Worm (Caenorhabditis elegans) whole organism, young adult: ENCODE data around the gene F01F1.3.

Experiments
- B0019.2 ChIP-seq: fragments of 200-800 bp; sonication (Bioruptor generic); conservative IDR thresholded peaks from 2 replicates; pipeline ENCODE4 v1.3.6; 2022; ENCODE audit warnings: missing genetic modification reagents, missing genetic modification characterization, missing compliant biosample characterization
- B0035.1 ChIP-seq: sonication (generic microtip); optimal IDR thresholded peaks from 2 replicates; lab custom pipeline; 2016; ENCODE audit warnings: missing genetic modification characterization, mild to moderate bottlenecking, missing compliant biosample characterization, missing genotype, missing genetic modification reagents
- B0261.1 ChIP-seq: sonication (generic microtip); optimal IDR thresholded peaks from 2 replicates; lab custom pipeline; 2016; ENCODE audit warnings: mild to moderate bottlenecking, missing genetic modification characterization, moderate library complexity, missing compliant biosample characterization
- B0336.3 ChIP-seq: fragments of 200-800 bp; sonication (Bioruptor generic); IDR thresholded peaks from 2 replicates; pipeline ENCODE4 v1.3.6; 2022; ENCODE audit warnings: missing genetic modification characterization, missing compliant biosample characterization
- C17E4.6 ChIP-seq: fragments of 200-800 bp; sonication (Bioruptor generic); IDR thresholded peaks from 2 replicates; pipeline ENCODE4 v1.3.6; 2022; ENCODE audit warnings: missing genetic modification reagents, missing genetic modification characterization, missing compliant biosample characterization
- F10E7.11 ChIP-seq: sonication (generic microtip); optimal IDR thresholded peaks from 2 replicates; lab custom pipeline; 2017; ENCODE audit warnings: mild to moderate bottlenecking, missing genetic modification characterization, moderate library complexity, missing compliant biosample characterization
- F39B2.1 ChIP-seq: fragments of 200-800 bp; sonication (Bioruptor generic); IDR thresholded peaks from 2 replicates; pipeline ENCODE4 v1.3.6; 2022; ENCODE audit warnings: missing genetic modification reagents, missing genetic modification characterization, missing compliant biosample characterization
- F52B5.7 ChIP-seq: sonication (generic microtip); optimal IDR thresholded peaks from 2 replicates; lab custom pipeline; 2016; ENCODE audit warnings: mild to moderate bottlenecking, missing genetic modification characterization, missing compliant biosample characterization
- F55B11.4 ChIP-seq: sonication (generic microtip); optimal IDR thresholded peaks from 2 replicates; lab custom pipeline; 2016; ENCODE audit warnings: missing compliant biosample characterization, missing genetic modification characterization, borderline replicate concordance; ENCODE audit not compliant: insufficient read depth
- F57A8.1 ChIP-seq: fragments of 200-800 bp; sonication (Bioruptor generic); optimal IDR thresholded peaks from 2 replicates; lab custom pipeline; 2018; ENCODE audit warnings: mild to moderate bottlenecking, missing genetic modification characterization, moderate library complexity, missing compliant biosample characterization
- K11D2.4 ChIP-seq: fragments of 200-800 bp; sonication (Bioruptor generic); IDR thresholded peaks from 2 replicates; pipeline ENCODE4 v1.3.6; 2022; ENCODE audit warnings: missing genetic modification reagents, missing genetic modification characterization, missing compliant biosample characterization
- T26A5.8 ChIP-seq: sonication (generic microtip); optimal IDR thresholded peaks from 2 replicates; lab custom pipeline; 2016; ENCODE audit warnings: missing genetic modification characterization, missing compliant biosample characterization
- Y95B8A.8 ChIP-seq: fragments of 200-800 bp; sonication (Bioruptor generic); IDR thresholded peaks from 2 replicates; pipeline ENCODE4 v1.3.6; 2022; ENCODE audit warnings: missing genetic modification reagents, missing genetic modification characterization, missing compliant biosample characterization
- aptf-2 ChIP-seq: fragments of 200-800 bp; sonication (Bioruptor generic); conservative IDR thresholded peaks from 2 replicates; pipeline ENCODE4 v1.3.6; 2022; ENCODE audit warnings: missing genetic modification reagents, missing genetic modification characterization, missing compliant biosample characterization
- attf-3 ChIP-seq: fragments of 200-800 bp; sonication (Bioruptor generic); conservative IDR thresholded peaks from 2 replicates; pipeline ENCODE4 v1.3.6; 2022; ENCODE audit warnings: missing genetic modification reagents, missing genetic modification characterization, missing compliant biosample characterization
- attf-6 ChIP-seq: fragments of 200-800 bp; sonication (Bioruptor generic); IDR thresholded peaks from 2 replicates; pipeline ENCODE4 v1.3.6; 2022; ENCODE audit warnings: missing genetic modification reagents, missing genetic modification characterization, missing compliant biosample characterization
- cebp-1 ChIP-seq, 2 experiments: fragments of 200-800 bp in 1 of 2; sonication (Bioruptor generic) in 1 of 2; sonication (generic microtip) in 1 of 2; IDR thresholded peaks in 1 of 2; optimal IDR thresholded peaks in 1 of 2; 2 replicates each; pipeline versions ENCODE4 v1.3.6 to Lab custom; 2017 to 2022; ENCODE audit warnings: missing compliant biosample characterization in 2 of 2, missing genetic modification characterization in 2 of 2, mild to moderate bottlenecking in 1 of 2, missing genetic modification reagents in 1 of 2, moderate library complexity in 1 of 2
- ceh-40 ChIP-seq: fragments of 200-800 bp; sonication (Bioruptor generic); IDR thresholded peaks from 2 replicates; pipeline ENCODE4 v1.3.6; 2022; ENCODE audit warnings: missing genetic modification characterization, missing compliant biosample characterization
- ceh-79 ChIP-seq: sonication (generic microtip); optimal IDR thresholded peaks from 2 replicates; lab custom pipeline; 2017; ENCODE audit warnings: mild to moderate bottlenecking, missing genetic modification characterization, missing compliant biosample characterization
- dox-1 ChIP-seq: fragments of 200-800 bp; sonication (Bioruptor generic); IDR thresholded peaks from 2 replicates; pipeline ENCODE4 v1.3.6; 2022; ENCODE audit warnings: missing genetic modification reagents, missing genetic modification characterization, missing compliant biosample characterization
- dpl-1 ChIP-seq: fragments of 150-350 bp; optimal IDR thresholded peaks from 2 replicates; lab custom pipeline; 2014; ENCODE audit warnings: missing biosample characterization, missing genetic modification reagents, missing genetic modification characterization
- ekl-4 ChIP-seq: fragments of 200-800 bp; sonication (Bioruptor generic); IDR thresholded peaks from 2 replicates; pipeline ENCODE4 v1.3.6; 2022; ENCODE audit warnings: missing genetic modification reagents, missing genetic modification characterization, missing compliant biosample characterization
- ets-4 ChIP-seq: fragments of 200-800 bp; sonication (Bioruptor generic); optimal IDR thresholded peaks from 2 replicates; lab custom pipeline; 2018; ENCODE audit warnings: mild to moderate bottlenecking, missing genetic modification characterization, missing compliant biosample characterization
- fkh-3 ChIP-seq: sonication (generic microtip); optimal IDR thresholded peaks from 2 replicates; lab custom pipeline; 2016; ENCODE audit warnings: mild to moderate bottlenecking, missing genetic modification characterization, missing compliant biosample characterization
- gei-17 ChIP-seq: fragments of 200-800 bp; sonication (Bioruptor generic); optimal IDR thresholded peaks from 2 replicates; lab custom pipeline; 2018; ENCODE audit warnings: mild to moderate bottlenecking, missing genetic modification characterization, missing compliant biosample characterization
- hlh-12 ChIP-seq: sonication (generic microtip); optimal IDR thresholded peaks from 2 replicates; lab custom pipeline; 2016; ENCODE audit warnings: missing genetic modification characterization, missing compliant biosample characterization
- let-526 ChIP-seq: fragments of 200-800 bp; sonication (Bioruptor generic); IDR thresholded peaks from 2 replicates; pipeline ENCODE4 v1.3.6; 2022; ENCODE audit warnings: missing genetic modification reagents, missing genetic modification characterization, missing compliant biosample characterization
- lin-26 ChIP-seq: fragments of 200-800 bp; sonication (Bioruptor generic); IDR thresholded peaks from 2 replicates; pipeline ENCODE4 v1.3.6; 2022; ENCODE audit warnings: missing genetic modification reagents, missing genetic modification characterization, missing compliant biosample characterization
- lin-40 ChIP-seq: sonication (generic microtip); optimal IDR thresholded peaks from 2 replicates; lab custom pipeline; 2016; ENCODE audit warnings: missing genetic modification characterization, mild to moderate bottlenecking, missing compliant biosample characterization, missing genotype, missing genetic modification reagents
- lir-1 ChIP-seq: fragments of 200-800 bp; sonication (Bioruptor generic); conservative IDR thresholded peaks from 2 replicates; pipeline ENCODE4 v1.3.6; 2022; ENCODE audit warnings: missing genetic modification reagents, missing genetic modification characterization, missing compliant biosample characterization
- lsl-1 ChIP-seq: fragments of 200-800 bp; sonication (Bioruptor generic); optimal IDR thresholded peaks from 2 replicates; lab custom pipeline; 2018; ENCODE audit warnings: mild to moderate bottlenecking, missing genetic modification characterization, moderate library complexity, missing compliant biosample characterization
- madf-10 ChIP-seq: sonication (generic microtip); optimal IDR thresholded peaks from 2 replicates; lab custom pipeline; 2016; ENCODE audit warnings: mild to moderate bottlenecking, missing genetic modification characterization, missing compliant biosample characterization
- madf-6 ChIP-seq: fragments of 200-800 bp; sonication (Bioruptor generic); IDR thresholded peaks from 2 replicates; pipeline ENCODE4 v1.3.6; 2022; ENCODE audit warnings: missing genetic modification reagents, missing genetic modification characterization, missing compliant biosample characterization
- mel-28 ChIP-seq: sonication (generic microtip); optimal IDR thresholded peaks from 2 replicates; lab custom pipeline; 2016; ENCODE audit warnings: borderline replicate concordance, mild to moderate bottlenecking, missing genetic modification characterization, missing compliant biosample characterization
- nhr-179 ChIP-seq: sonication (generic microtip); optimal IDR thresholded peaks from 2 replicates; lab custom pipeline; 2016; ENCODE audit warnings: mild to moderate bottlenecking, missing genetic modification characterization, missing compliant biosample characterization
- nhr-27 ChIP-seq: fragments of 200-800 bp; sonication (Bioruptor generic); optimal IDR thresholded peaks from 2 replicates; lab custom pipeline; 2018; ENCODE audit warnings: mild to moderate bottlenecking, missing genetic modification characterization, moderate library complexity, missing compliant biosample characterization
- nhr-90 ChIP-seq: sonication (generic microtip); optimal IDR thresholded peaks from 2 replicates; lab custom pipeline; 2016; ENCODE audit warnings: missing genotype, mild to moderate bottlenecking, missing genetic modification characterization, missing compliant biosample characterization
- pha-4 ChIP-seq: fragments of 150-350 bp; sonication (generic microtip); optimal IDR thresholded peaks from 2 replicates; lab custom pipeline; 2014; ENCODE audit warnings: missing biosample characterization, missing genetic modification reagents, missing genetic modification characterization
- rcor-1 ChIP-seq: fragments of 200-800 bp; sonication (Bioruptor generic); IDR thresholded peaks from 2 replicates; pipeline ENCODE4 v1.3.6; 2022; ENCODE audit warnings: missing genetic modification reagents, missing genetic modification characterization, missing compliant biosample characterization
- rec-8 ChIP-seq, 2 experiments: sonication (generic microtip); optimal IDR thresholded peaks; 2 replicates each; lab custom pipeline; 2016; ENCODE audit warnings: mild to moderate bottlenecking in 2 of 2, missing genetic modification characterization in 2 of 2, missing genetic modification reagents in 2 of 2, missing genotype in 2 of 2, missing biosample characterization in 1 of 2, missing compliant biosample characterization in 1 of 2, moderate library complexity in 1 of 2
- repo-1 ChIP-seq: sonication (generic microtip); optimal IDR thresholded peaks from 2 replicates; lab custom pipeline; 2017; ENCODE audit warnings: mild to moderate bottlenecking, missing genetic modification characterization, missing compliant biosample characterization
- sdz-38 ChIP-seq: sonication (generic microtip); optimal IDR thresholded peaks from 2 replicates; lab custom pipeline; 2016; ENCODE audit warnings: missing genotype, missing genetic modification characterization, missing compliant biosample characterization
- snpc-4 ChIP-seq, 5 experiments: fragments of 150-350 bp in 1 of 5; sonication (generic microtip) in 4 of 5; optimal IDR thresholded peaks; 2 replicates each; lab custom pipeline; 2014 to 2018; ENCODE audit warnings: missing genetic modification characterization in 5 of 5, missing biosample characterization in 3 of 5, antibody characterized with exemption in 2 of 5, mild to moderate bottlenecking in 2 of 5, missing compliant biosample characterization in 2 of 5, missing genotype in 2 of 5, moderate library complexity in 2 of 5, missing genetic modification reagents in 1 of 5
- unc-130 ChIP-seq: sonication (generic microtip); optimal IDR thresholded peaks from 2 replicates; lab custom pipeline; 2016; ENCODE audit warnings: missing genetic modification reagents, missing genetic modification characterization, missing compliant biosample characterization
- xnd-1 ChIP-seq: sonication (generic microtip); optimal IDR thresholded peaks from 2 replicates; lab custom pipeline; 2016; ENCODE audit warnings: missing genotype, missing genetic modification reagents, missing genetic modification characterization, missing compliant biosample characterization
- zfh-2 ChIP-seq: fragments of 200-800 bp; sonication (Bioruptor generic); conservative IDR thresholded peaks from 2 replicates; pipeline ENCODE4 v1.3.6; 2022; ENCODE audit warnings: missing genetic modification reagents, missing genetic modification characterization, missing compliant biosample characterization
- ztf-6 ChIP-seq: fragments of 200-800 bp; sonication (Bioruptor generic); IDR thresholded peaks from 2 replicates; pipeline ENCODE4 v1.3.6; 2022; ENCODE audit warnings: missing genetic modification reagents, missing genetic modification characterization, missing compliant biosample characterization

F01F1.3 gene

ce11 chrIII:5855637-5856179 is 16.0 kb upstream of the F01F1.3 start, which contains the start of the genes cct-6 and alh-9:
Gene cct-6, minus strand, starts transcription at chrIII:5855687.
Gene alh-9, plus strand, starts transcription at chrIII:5856018.
- TF ChIP-seq attf-3 (GFP tag; lab: Robert Waterston, UW): no peak
- no peak for TF ChIP-seq F57A8.1 (GFP tag; lab: Kevin White, UChicago)
- no peak for TF ChIP-seq repo-1 (tag; lab: Kevin White, UChicago)
- TF ChIP-seq nhr-27 (tag; lab: Kevin White, UChicago): no peak
- peak; percentile 55 for TF ChIP-seq lsl-1 (GFP tag; lab: Kevin White, UChicago)
- no peak for TF ChIP-seq hlh-12 (tag; lab: Kevin White, UChicago)
- TF ChIP-seq pha-4: peak; percentile 94
- no peak for TF ChIP-seq fkh-3 (tag; lab: Kevin White, UChicago)
- no peak for TF ChIP-seq B0019.2 (GFP tag; lab: Robert Waterston, UW)
- no peak for TF ChIP-seq B0261.1 (tag; lab: Kevin White, UChicago)
- TF ChIP-seq nhr-179 (tag; lab: Kevin White, UChicago): no peak
- no peak for TF ChIP-seq gei-17 (GFP tag; lab: Kevin White, UChicago)
- no peak for TF ChIP-seq sdz-38 (tag; lab: Kevin White, UChicago)
- TF ChIP-seq snpc-4 (GFP tag; optimal IDR thresholded peaks at IDR 0.05; lab: Kevin White, UChicago): no peak
- TF ChIP-seq snpc-4 (tag; optimal IDR thresholded peaks at IDR 0.05; lab: Kevin White, UChicago): peak in 3 of 4 experiments; percentile 19 to 30 (median 22)
- no peak for TF ChIP-seq rec-8 (tag; optimal IDR thresholded peaks at IDR 0.05; lab: Kevin White, UChicago)
- no peak for TF ChIP-seq let-526 (GFP tag; lab: Robert Waterston, UW)
- TF ChIP-seq F55B11.4 (tag; lab: Kevin White, UChicago): no peak
- TF ChIP-seq ztf-6: no peak
- peak; percentile 23; the same call in 1 of the 2 replicates for TF ChIP-seq ekl-4 (GFP tag; lab: Robert Waterston, UW)
- TF ChIP-seq ceh-79: no peak
- no peak for TF ChIP-seq nhr-90 (tag; lab: Kevin White, UChicago)
- no peak for TF ChIP-seq B0336.3 (GFP tag; lab: Robert Waterston, UW)
- TF ChIP-seq lir-1 (GFP tag; lab: Robert Waterston, UW): no peak
- TF ChIP-seq F10E7.11 (tag; lab: Kevin White, UChicago): no peak
- TF ChIP-seq lin-40: peak; percentile 31
- TF ChIP-seq mel-28: no peak
- TF ChIP-seq lin-26 (GFP tag; lab: Robert Waterston, UW): no peak
- no peak for TF ChIP-seq zfh-2 (GFP tag; lab: Robert Waterston, UW)
- no peak for TF ChIP-seq B0035.1 (tag; lab: Kevin White, UChicago)
- peak; percentile 62; the same call in 1 of the 2 replicates for TF ChIP-seq madf-6 (GFP tag; lab: Robert Waterston, UW)
- TF ChIP-seq ets-4: no peak
- TF ChIP-seq dox-1 (GFP tag; lab: Robert Waterston, UW): no peak
- TF ChIP-seq K11D2.4 (GFP tag; lab: Robert Waterston, UW): no peak
- peak; percentile 2 for TF ChIP-seq madf-10 (tag; lab: Kevin White, UChicago)
- TF ChIP-seq T26A5.8: no peak
- no peak for TF ChIP-seq unc-130 (GFP tag; lab: Kevin White, UChicago)
- peak; percentile 81 for TF ChIP-seq dpl-1 (GFP tag; lab: Kevin White, UChicago)
- no peak for TF ChIP-seq xnd-1 (tag; lab: Kevin White, UChicago)
- TF ChIP-seq C17E4.6 (GFP tag; lab: Robert Waterston, UW): no peak
- no peak for TF ChIP-seq aptf-2 (GFP tag; lab: Robert Waterston, UW)
- TF ChIP-seq cebp-1 (GFP tag; IDR thresholded peaks at IDR 0.05; lab: Robert Waterston, UW): peak; percentile 68; the same call in 1 of the 2 replicates
- TF ChIP-seq cebp-1 (tag; optimal IDR thresholded peaks at IDR 0.05; lab: Kevin White, UChicago): peak; percentile 94
- no peak for TF ChIP-seq rcor-1 (GFP tag; lab: Robert Waterston, UW)
- TF ChIP-seq ceh-40 (GFP tag; lab: Robert Waterston, UW): no peak
- no peak for TF ChIP-seq attf-6 (GFP tag; lab: Robert Waterston, UW)
- TF ChIP-seq Y95B8A.8: no peak
- no peak for TF ChIP-seq F39B2.1 (GFP tag; lab: Robert Waterston, UW)
- no peak for TF ChIP-seq F52B5.7
